Worm (Caenorhabditis elegans): ENCODE measurements around the gene mai-1.

Gene mai-1

DNA sequence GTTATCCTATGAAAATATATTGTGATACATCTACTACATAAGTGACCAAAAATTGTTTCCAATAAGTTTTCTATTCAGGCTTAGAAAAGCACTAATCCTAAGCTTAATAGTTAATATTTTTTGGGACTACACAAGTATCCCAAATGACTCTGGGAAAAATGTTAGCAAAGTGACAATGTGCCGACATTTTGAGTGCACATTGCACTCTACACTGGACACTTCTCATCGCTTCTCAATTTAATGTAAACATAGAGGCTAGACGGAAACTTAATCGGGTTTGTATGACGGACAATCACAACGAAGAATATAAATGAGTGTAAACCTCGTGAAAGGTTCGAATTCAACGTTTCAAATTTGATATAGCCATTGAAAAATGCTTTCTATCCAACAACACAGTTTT lies 4.7 kb downstream of the mai-1 start (continued):
- TF ChIP-seq lin-35 (GFP tag; optimal IDR thresholded peaks at IDR 0.05) (peak in 1 of 2 experiments; percentile 33), nhr-90 (tag; optimal IDR thresholded peaks at IDR 0.05; ENCODE audit: poor library complexity) (peak; percentile 73), sox-4 (tag; optimal IDR thresholded peaks at IDR 0.05) (no peak), nhr-20 (tag; optimal IDR thresholded peaks at IDR 0.05) (peak; percentile 10), nhr-71 (tag; optimal IDR thresholded peaks at IDR 0.05) (peak; percentile 62), fos-1 (tag; optimal IDR thresholded peaks at IDR 0.05) (peak; percentile 38)

DNA sequence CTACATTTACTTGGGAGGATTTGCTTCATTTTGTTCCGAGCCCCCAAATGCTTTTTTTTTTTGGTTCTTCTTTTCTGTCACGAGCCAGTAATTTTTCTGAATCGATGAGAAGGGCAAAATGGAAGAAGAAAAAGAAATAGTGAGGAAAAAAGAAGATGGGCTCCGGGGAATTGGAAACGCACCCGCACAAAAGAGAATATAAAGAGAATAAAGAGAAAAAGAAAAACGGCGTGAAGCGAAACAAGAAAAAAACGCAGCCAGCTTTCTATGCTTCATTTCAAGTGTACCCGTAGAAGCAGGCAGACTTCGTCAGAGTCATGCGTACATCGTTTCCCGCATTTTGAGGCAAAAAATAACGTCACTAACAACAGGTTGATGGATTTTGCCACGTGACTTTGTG lies 5.3 kb downstream of the mai-1 start:
- TF ChIP-seq vab-15 (tag; optimal IDR thresholded peaks at IDR 0.05) (no peak), mef-2 (tag; optimal IDR thresholded peaks at IDR 0.05) (no peak), ceh-88 (GFP tag; IDR thresholded peaks at IDR 0.05) (no peak), irx-1 (tag; optimal IDR thresholded peaks at IDR 0.05) (peak; percentile 45), nhr-20 (tag; optimal IDR thresholded peaks at IDR 0.05) (peak; percentile 11), nhr-47 (tag; optimal IDR thresholded peaks at IDR 0.05) (peak; percentile 48), ets-5 (GFP tag; IDR thresholded peaks at IDR 0.05) (no peak), lin-39 (tag; optimal IDR thresholded peaks at IDR 0.05) (no peak), unc-86 (tag; optimal IDR thresholded peaks at IDR 0.05) (peak; percentile 44), skn-1 (tag; optimal IDR thresholded peaks at IDR 0.05) (no peak), F16B12.6 (tag; optimal IDR thresholded peaks at IDR 0.05) (no peak), mab-9 (GFP tag; IDR thresholded peaks at IDR 0.05) (peak; percentile 35; the same call in 1 of the 2 replicates), nhr-90 (tag; optimal IDR thresholded peaks at IDR 0.05; ENCODE audit: poor library complexity) (no peak), nhr-19 (GFP tag; conservative IDR thresholded peaks at IDR 0.05) (no peak), egl-27 (tag; optimal IDR thresholded peaks at IDR 0.05) (no peak), hpl-2 (GFP tag; optimal IDR thresholded peaks at IDR 0.05) (no peak), hlh-17 (GFP tag; optimal IDR thresholded peaks at IDR 0.05; ENCODE audit: borderline replicate concordance) (no peak), rnt-1 (tag; optimal IDR thresholded peaks at IDR 0.05) (no peak), ceh-63 (GFP tag; optimal IDR thresholded peaks at IDR 0.05) (no peak), nhr-12 (tag; optimal IDR thresholded peaks at IDR 0.05) (no peak), ceh-90 (tag; optimal IDR thresholded peaks at IDR 0.05) (no peak), grh-1 (GFP tag; IDR thresholded peaks at IDR 0.05) (no peak), ama-1 (optimal IDR thresholded peaks at IDR 0.05) (no peak), zag-1 (tag; optimal IDR thresholded peaks at IDR 0.05) (no peak), dpl-1 (GFP tag; optimal IDR thresholded peaks at IDR 0.05) (peak in 1 of 3 experiments; percentile 14), nhr-85 (tag) (peak; percentile 69), aha-1 (tag; optimal IDR thresholded peaks at IDR 0.05) (no peak), efl-3 (GFP tag; optimal IDR thresholded peaks at IDR 0.05) (no peak), fos-1 (tag; optimal IDR thresholded peaks at IDR 0.05) (no peak), tbx-2 (tag; optimal IDR thresholded peaks at IDR 0.05) (peak; percentile 66), sptf-1 (tag; optimal IDR thresholded peaks at IDR 0.05) (no peak), lin-15B (tag; optimal IDR thresholded peaks at IDR 0.05) (no peak), lsy-2 (tag; optimal IDR thresholded peaks at IDR 0.05) (peak; percentile 1 to 21), pqm-1 (tag; optimal IDR thresholded peaks at IDR 0.05) (no peak), nhr-11 (tag; optimal IDR thresholded peaks at IDR 0.05) (no peak), pax-3 (tag; optimal IDR thresholded peaks at IDR 0.05) (no peak), sox-4 (tag; optimal IDR thresholded peaks at IDR 0.05) (no peak), jun-1 (tag; optimal IDR thresholded peaks at IDR 0.05) (no peak), ztf-4 (tag; optimal IDR thresholded peaks at IDR 0.05) (no peak), ceh-8 (GFP tag; optimal IDR thresholded peaks at IDR 0.05) (no peak), unc-130 (tag; optimal IDR thresholded peaks at IDR 0.05) (no peak), swsn-7 (tag; optimal IDR thresholded peaks at IDR 0.05) (no peak), ces-1 (GFP tag; optimal IDR thresholded peaks at IDR 0.05) (no peak), nhr-77 (tag; optimal IDR thresholded peaks at IDR 0.05) (no peak), C04F5.9 (tag; optimal IDR thresholded peaks at IDR 0.05) (no peak), tlp-1 (tag; optimal IDR thresholded peaks at IDR 0.05) (no peak), C16A3.4 (tag; optimal IDR thresholded peaks at IDR 0.05) (no peak), nhr-71 (tag; optimal IDR thresholded peaks at IDR 0.05) (peak; percentile 54), pag-3 (tag; optimal IDR thresholded peaks at IDR 0.05; ENCODE audit: borderline replicate concordance, insufficient read depth) (no peak), ztf-11 (tag; optimal IDR thresholded peaks at IDR 0.05) (no peak)
